Worm (Caenorhabditis elegans) whole organism, mixed stage, embryonic: ENCODE data around the gene T16G1.2.

ENCODE experiments used
- bed-3 ChIP-seq: fragments of 200-800 bp; sonication (Bioruptor generic); optimal IDR thresholded peaks from 3 replicates; lab custom pipeline; 2018; ENCODE audit warnings: mild to moderate bottlenecking, missing genetic modification characterization, moderate library complexity, missing compliant biosample characterization
- blmp-1 ChIP-seq: fragments of 150-350 bp; optimal IDR thresholded peaks from 2 replicates; lab custom pipeline; 2014; ENCODE audit warnings: missing biosample characterization, missing genetic modification characterization
- ceh-39 ChIP-seq: fragments of 150-350 bp; optimal IDR thresholded peaks from 2 replicates; lab custom pipeline; 2014; ENCODE audit warnings: missing biosample characterization, missing genetic modification characterization
- ceh-43 ChIP-seq: fragments of 200-800 bp; sonication (Bioruptor generic); optimal IDR thresholded peaks from 2 replicates; lab custom pipeline; 2018; ENCODE audit warnings: mild to moderate bottlenecking, missing genetic modification characterization, moderate library complexity, missing compliant biosample characterization
- ceh-83 ChIP-seq: fragments of 200-800 bp; sonication (Bioruptor generic); optimal IDR thresholded peaks from 2 replicates; lab custom pipeline; 2018; ENCODE audit warnings: mild to moderate bottlenecking, missing genetic modification characterization, missing compliant biosample characterization
- ces-1 ChIP-seq: fragments of 150-350 bp; optimal IDR thresholded peaks from 2 replicates; lab custom pipeline; 2014; ENCODE audit warnings: missing biosample characterization, missing genetic modification reagents, missing genetic modification characterization
- cnd-1 ChIP-seq: fragments of 200-800 bp; sonication (Bioruptor generic); optimal IDR thresholded peaks from 2 replicates; lab custom pipeline; 2018; ENCODE audit warnings: mild to moderate bottlenecking, missing genetic modification characterization, missing compliant biosample characterization
- drap-1 ChIP-seq: fragments of 200-800 bp; sonication (Bioruptor generic); optimal IDR thresholded peaks from 3 replicates; lab custom pipeline; 2018; ENCODE audit warnings: mild to moderate bottlenecking, missing genetic modification characterization, missing compliant biosample characterization
- elt-1 ChIP-seq: sonication (generic microtip); optimal IDR thresholded peaks from 2 replicates; lab custom pipeline; 2017; ENCODE audit warnings: missing genetic modification characterization, mild to moderate bottlenecking, missing compliant biosample characterization, antibody characterized with exemption, moderate library complexity, borderline replicate concordance; ENCODE audit not compliant: insufficient read depth
- ham-2 ChIP-seq: fragments of 200-800 bp; sonication (Bioruptor generic); optimal IDR thresholded peaks from 2 replicates; lab custom pipeline; 2018; ENCODE audit warnings: mild to moderate bottlenecking, missing genetic modification characterization, missing compliant biosample characterization
- hlh-1 ChIP-seq: fragments of 150-350 bp; optimal IDR thresholded peaks from 2 replicates; lab custom pipeline; 2014; ENCODE audit warnings: missing biosample characterization, missing genetic modification reagents, missing genetic modification characterization
- lin-13 ChIP-seq: fragments of 150-350 bp; optimal IDR thresholded peaks from 2 replicates; lab custom pipeline; 2014; ENCODE audit warnings: missing biosample characterization, missing genetic modification characterization
- lin-32 ChIP-seq: fragments of 200-800 bp; sonication (Bioruptor generic); optimal IDR thresholded peaks from 2 replicates; lab custom pipeline; 2018; ENCODE audit warnings: mild to moderate bottlenecking, missing genetic modification characterization, missing compliant biosample characterization
- lsy-2 ChIP-seq: fragments of 150-350 bp; optimal IDR thresholded peaks from 2 replicates; lab custom pipeline; 2014; ENCODE audit warnings: missing biosample characterization, missing genetic modification characterization
- mep-1 ChIP-seq: fragments of 150-350 bp; optimal IDR thresholded peaks from 2 replicates; lab custom pipeline; 2017; ENCODE audit warnings: missing biosample characterization, missing genetic modification reagents, missing genetic modification characterization, inconsistent platforms
- mls-2 ChIP-seq: sonication (generic microtip); optimal IDR thresholded peaks from 2 replicates; lab custom pipeline; 2016; ENCODE audit warnings: mild to moderate bottlenecking, missing genetic modification characterization, moderate library complexity, missing compliant biosample characterization
- nhr-12 ChIP-seq: fragments of 150-350 bp; optimal IDR thresholded peaks from 2 replicates; lab custom pipeline; 2014; ENCODE audit warnings: missing biosample characterization, missing genetic modification characterization
- nhr-2 ChIP-seq: fragments of 150-350 bp; optimal IDR thresholded peaks from 2 replicates; lab custom pipeline; 2014; ENCODE audit warnings: missing biosample characterization, missing genetic modification characterization
- nhr-28 ChIP-seq: fragments of 150-350 bp; optimal IDR thresholded peaks from 2 replicates; lab custom pipeline; 2014; ENCODE audit warnings: missing biosample characterization, missing genetic modification characterization
- nhr-76 ChIP-seq: sonication (generic microtip); optimal IDR thresholded peaks from 2 replicates; lab custom pipeline; 2017; ENCODE audit warnings: missing biosample characterization, missing genetic modification characterization
- pha-4 ChIP-seq: fragments of 150-350 bp; optimal IDR thresholded peaks from 2 replicates; lab custom pipeline; 2018; ENCODE audit warnings: missing biosample characterization, missing genetic modification reagents, missing genetic modification characterization
- sem-2 ChIP-seq: fragments of 200-800 bp; sonication (Bioruptor generic); optimal IDR thresholded peaks from 2 replicates; lab custom pipeline; 2018; ENCODE audit warnings: mild to moderate bottlenecking, missing genetic modification characterization, missing compliant biosample characterization
- snpc-4 ChIP-seq: fragments of 150-350 bp; optimal IDR thresholded peaks from 2 replicates; lab custom pipeline; 2014; ENCODE audit warnings: missing biosample characterization, missing genetic modification characterization
- sptf-1 ChIP-seq: sonication (generic microtip); optimal IDR thresholded peaks from 2 replicates; lab custom pipeline; 2017; ENCODE audit warnings: mild to moderate bottlenecking, missing genetic modification characterization, moderate library complexity, missing compliant biosample characterization
- tbx-8 ChIP-seq: fragments of 200-800 bp; sonication (Bioruptor generic); optimal IDR thresholded peaks from 2 replicates; lab custom pipeline; 2018; ENCODE audit warnings: mild to moderate bottlenecking, missing genetic modification characterization, moderate library complexity, missing compliant biosample characterization
- unc-120 ChIP-seq: sonication (generic microtip); optimal IDR thresholded peaks from 2 replicates; lab custom pipeline; 2017; ENCODE audit warnings: missing genetic modification characterization, missing compliant biosample characterization; ENCODE audit not compliant: poor library complexity, severe bottlenecking
- unc-39 ChIP-seq: fragments of 150-350 bp; optimal IDR thresholded peaks from 2 replicates; lab custom pipeline; 2014; ENCODE audit warnings: missing biosample characterization, missing genetic modification characterization
- unc-62 ChIP-seq: fragments of 150-350 bp; optimal IDR thresholded peaks from 2 replicates; lab custom pipeline; 2014; ENCODE audit warnings: missing biosample characterization, missing genetic modification reagents, missing genetic modification characterization
- ztf-11 ChIP-seq: fragments of 150-350 bp; optimal IDR thresholded peaks from 2 replicates; lab custom pipeline; 2014; ENCODE audit warnings: missing biosample characterization, missing genetic modification characterization

T16G1.2 gene

ce11 chrV:12928929-12929532, at the start of gene T16G1.2:
TSS of gene T16G1.2 (plus strand) at chrV:12929482.
- TF ChIP-seq unc-120 (tag; lab: Kevin White, UChicago): no peak
- TF ChIP-seq blmp-1 (tag; lab: Kevin White, UChicago): peak; percentile 24
- TF ChIP-seq ztf-11: no peak
- TF ChIP-seq hlh-1: no peak
- no peak for TF ChIP-seq drap-1 (GFP tag; lab: Kevin White, UChicago)
- TF ChIP-seq lin-32 (GFP tag; lab: Kevin White, UChicago): no peak
- no peak for TF ChIP-seq ceh-43 (GFP tag; lab: Kevin White, UChicago)
- no peak for TF ChIP-seq pha-4 (tag; lab: Kevin White, UChicago)

- TF ChIP-seq ces-1 (no peak), lsy-2 (tag; lab: Kevin White, UChicago) (no peak), mls-2 (tag; lab: Kevin White, UChicago) (no peak), ham-2 (GFP tag; lab: Kevin White, UChicago) (no peak), cnd-1 (tag; lab: Kevin White, UChicago) (no peak), unc-62 (no peak), drap-1 (GFP tag; lab: Kevin White, UChicago) (no peak), blmp-1 (tag; lab: Kevin White, UChicago) (no peak), ceh-39 (tag; lab: Kevin White, UChicago) (no peak), ceh-83 (no peak), elt-1 (tag; lab: Kevin White, UChicago) (no peak), sem-2 (GFP tag; lab: Kevin White, UChicago) (no peak), nhr-76 (tag; lab: Kevin White, UChicago) (no peak), lin-32 (GFP tag; lab: Kevin White, UChicago) (no peak)
Observed at ce11 chrV:12881396-12881795, 47.9 kb upstream of the T16G1.2 start.

DNA sequence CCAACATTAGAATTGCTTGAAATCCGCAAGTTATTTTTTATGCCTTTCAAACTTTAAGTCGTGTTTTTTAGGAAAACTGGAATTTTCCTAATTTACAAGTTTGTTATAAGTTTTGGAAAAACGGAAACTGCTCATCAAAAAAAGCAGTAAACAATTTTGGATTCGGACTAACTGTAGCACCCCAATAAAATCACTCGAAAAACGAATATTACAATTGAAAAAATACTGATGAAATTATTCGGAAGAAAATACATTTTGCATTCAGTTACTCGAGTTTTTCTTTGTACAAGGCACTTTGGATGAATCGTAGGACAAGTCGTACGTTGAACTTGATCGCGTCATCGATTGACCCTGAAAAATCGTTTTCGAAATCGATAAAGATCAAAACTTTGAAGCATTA, 46.9 kb upstream of the T16G1.2 start:
- TF ChIP-seq nhr-2 (tag; lab: Kevin White, UChicago) (no peak), lin-13 (no peak), pha-4 (tag; lab: Kevin White, UChicago) (no peak), ceh-39 (tag; lab: Kevin White, UChicago) (no peak)

- no peak for TF ChIP-seq nhr-28 (tag; lab: Kevin White, UChicago)
- TF ChIP-seq ceh-43 (GFP tag; lab: Kevin White, UChicago): no peak
- TF ChIP-seq nhr-2 (tag; lab: Kevin White, UChicago): no peak
- TF ChIP-seq lin-32 (GFP tag; lab: Kevin White, UChicago): no peak
- no peak for TF ChIP-seq ham-2 (GFP tag; lab: Kevin White, UChicago)
- no peak for TF ChIP-seq lin-13
- TF ChIP-seq unc-62: no peak
- no peak for TF ChIP-seq ceh-83
- no peak for TF ChIP-seq snpc-4 (tag; lab: Kevin White, UChicago)
- no peak for TF ChIP-seq pha-4 (tag; lab: Kevin White, UChicago)
- TF ChIP-seq hlh-1: no peak
- no peak for TF ChIP-seq sem-2 (GFP tag; lab: Kevin White, UChicago)
- TF ChIP-seq nhr-12 (tag; lab: Kevin White, UChicago): no peak
- no peak for TF ChIP-seq blmp-1 (tag; lab: Kevin White, UChicago)
- TF ChIP-seq drap-1 (GFP tag; lab: Kevin White, UChicago): no peak
- no peak for TF ChIP-seq mep-1 (tag; lab: Kevin White, UChicago)
Observed at ce11 chrV:12885860-12886259, 43.4 kb upstream of the T16G1.2 start, which contains the start of gene glb-24. TSS of gene glb-24 (minus strand) at chrV:12885960.

- TF ChIP-seq unc-62 (no peak), sptf-1 (tag; lab: Kevin White, UChicago) (no peak), ceh-39 (tag; lab: Kevin White, UChicago) (no peak), hlh-1 (no peak), bed-3 (GFP tag; lab: Kevin White, UChicago) (no peak), blmp-1 (tag; lab: Kevin White, UChicago) (no peak), snpc-4 (tag; lab: Kevin White, UChicago) (no peak), ceh-43 (GFP tag; lab: Kevin White, UChicago) (no peak), tbx-8 (GFP tag; lab: Kevin White, UChicago) (no peak), unc-39 (tag; lab: Kevin White, UChicago) (no peak)
- TF ChIP-seq, all 35 proteins: peak for 0
Observed at ce11 chrV:12895772-12896171, 33.5 kb upstream of the T16G1.2 start, which contains the start of gene ttbk-7. TSS of gene ttbk-7 (minus strand) at chrV:12895872.
